Worm (Caenorhabditis elegans) whole organism, midembryonic: Measurements from ENCODE around the gene C25H3.7.
A peak's percentile ranks its signal among the peaks of the same experiment; 100 is the strongest.

Experiments
- T22C8.4 ChIP-seq: fragments of 200-800 bp; sonication (Bioruptor generic); IDR thresholded peaks from 2 replicates; pipeline ENCODE4 v1.3.6; 2022; ENCODE audit warnings: missing genetic modification characterization, missing compliant biosample characterization
- cog-1 ChIP-seq: sonication (generic microtip); optimal IDR thresholded peaks from 2 replicates; lab custom pipeline; 2016; ENCODE audit warnings: missing genetic modification characterization, missing compliant biosample characterization
- flt-1 ChIP-seq: fragments of 200-800 bp; sonication (Bioruptor generic); IDR thresholded peaks from 2 replicates; pipeline ENCODE4 v1.3.6; 2022; ENCODE audit warnings: missing genetic modification characterization, missing compliant biosample characterization
- klf-2 ChIP-seq: fragments of 200-800 bp; sonication (Bioruptor generic); conservative IDR thresholded peaks from 2 replicates; pipeline ENCODE4 v1.3.6; 2022; ENCODE audit warnings: missing genetic modification reagents, missing genetic modification characterization, missing compliant biosample characterization
- med-1 ChIP-seq: sonication (generic microtip); optimal IDR thresholded peaks from 2 replicates; lab custom pipeline; 2017; ENCODE audit warnings: missing genetic modification characterization, mild to moderate bottlenecking, missing compliant biosample characterization, antibody characterized with exemption, missing genetic modification reagents; ENCODE audit not compliant: insufficient read depth
- ref-1 ChIP-seq: fragments of 200-800 bp; sonication (Bioruptor generic); conservative IDR thresholded peaks from 2 replicates; pipeline ENCODE4 v1.3.6; 2022; ENCODE audit warnings: missing genetic modification reagents, missing genetic modification characterization, missing compliant biosample characterization
- tab-1 ChIP-seq: fragments of 200-800 bp; sonication (Bioruptor generic); IDR thresholded peaks from 2 replicates; pipeline ENCODE4 v1.3.6; 2022; ENCODE audit warnings: missing genetic modification characterization, missing compliant biosample characterization
- ztf-23 ChIP-seq: fragments of 200-800 bp; sonication (Bioruptor generic); IDR thresholded peaks from 2 replicates; pipeline ENCODE4 v1.3.6; 2022; ENCODE audit warnings: missing genetic modification reagents, missing genetic modification characterization, missing compliant biosample characterization
- ztf-29 ChIP-seq: fragments of 200-800 bp; sonication (Bioruptor generic); IDR thresholded peaks from 2 replicates; pipeline ENCODE4 v1.3.6; 2022; ENCODE audit warnings: missing genetic modification reagents, missing genetic modification characterization, missing compliant biosample characterization

C25H3.7 gene

DNA sequence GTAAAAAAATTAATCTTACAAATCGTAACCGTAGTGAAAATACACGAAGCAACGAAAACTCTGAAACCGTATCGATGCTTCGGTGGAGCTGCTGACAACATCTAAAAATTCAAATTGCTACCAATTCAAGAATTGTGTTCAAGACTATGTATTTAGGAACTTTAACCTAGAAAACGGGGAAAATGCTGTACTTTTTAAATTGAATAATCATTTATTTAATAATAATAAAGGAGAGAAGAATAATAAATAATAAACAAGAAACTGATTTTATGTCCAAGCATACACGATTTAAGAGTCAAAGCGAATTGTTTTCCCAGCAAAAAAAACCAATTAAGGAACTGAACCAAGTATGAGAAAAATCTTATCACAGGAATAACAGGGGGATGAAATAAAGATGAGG is 850 bp upstream of the C25H3.7 start, which contains the start of gene C25H3.17:
Gene C25H3.17 (minus strand): TSS at position 101 of the 400 bp plus-strand sequence.
- TF ChIP-seq klf-2 (GFP tag; lab: Robert Waterston, UW) (no peak), T22C8.4 (no peak), ztf-29 (no peak), cog-1 (no peak), ztf-23 (GFP tag; lab: Robert Waterston, UW) (no peak), med-1 (GFP tag; lab: Kevin White, UChicago) (no peak), flt-1 (no peak), ref-1 (GFP tag; lab: Robert Waterston, UW) (no peak), tab-1 (GFP tag; lab: Robert Waterston, UW) (no peak)

DNA sequence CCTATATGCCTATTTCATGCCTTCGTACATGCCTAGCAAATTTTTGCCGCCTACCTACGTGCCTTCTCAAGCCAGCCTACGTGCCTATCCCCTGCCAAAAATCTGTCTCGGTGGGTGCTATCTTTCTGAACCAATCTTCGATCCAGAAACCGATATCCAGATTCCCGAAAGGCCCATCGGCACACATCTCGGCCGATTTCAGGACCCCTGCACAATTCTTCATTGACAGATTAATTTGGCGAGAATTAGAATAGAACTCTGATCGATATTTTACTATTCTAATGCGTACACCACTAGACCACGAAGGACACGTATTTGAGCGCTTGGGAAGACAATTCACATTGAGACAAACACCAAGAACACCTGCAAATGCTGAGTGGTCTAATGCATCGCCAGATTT is 1.2 kb downstream of the C25H3.7 start:
- TF ChIP-seq ztf-29, result no peak
- TF ChIP-seq cog-1, result no peak
- TF ChIP-seq ref-1 (GFP tag; lab: Robert Waterston, UW), result no peak
- peak; percentile 74; the same call in 1 of the 2 replicates for TF ChIP-seq flt-1
- TF ChIP-seq T22C8.4, result no peak

DNA sequence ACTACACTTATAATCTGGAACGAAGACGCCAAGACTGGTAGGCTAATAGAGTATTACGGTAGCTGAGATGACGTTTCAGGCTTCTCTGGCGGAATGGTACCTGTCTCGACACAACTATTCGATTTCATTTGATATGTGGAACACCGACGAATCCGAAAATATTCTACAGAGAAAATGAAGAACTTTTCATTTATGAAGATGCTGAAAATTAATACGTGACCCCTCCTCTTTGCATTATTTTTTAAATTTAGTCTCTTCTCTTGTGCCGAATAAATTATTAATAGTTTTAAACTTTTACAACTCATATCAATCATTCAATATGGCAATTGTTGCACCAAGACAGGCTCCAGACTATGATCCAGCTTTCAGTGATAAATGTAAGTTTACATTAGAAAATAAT is 2.7 kb downstream of the C25H3.7 start, which contains the start of gene C25H3.16:
Gene C25H3.16 (plus strand): TSS at position 301 of the 400 bp plus-strand sequence.
- TF ChIP-seq ref-1 (GFP tag; lab: Robert Waterston, UW), result no peak
- no peak for TF ChIP-seq klf-2 (GFP tag; lab: Robert Waterston, UW)
- TF ChIP-seq ztf-29, result no peak
- TF ChIP-seq flt-1, result no peak
- no peak for TF ChIP-seq med-1 (GFP tag; lab: Kevin White, UChicago)
- TF ChIP-seq cog-1, result no peak
- no peak for TF ChIP-seq T22C8.4
- TF ChIP-seq ztf-23 (GFP tag; lab: Robert Waterston, UW), result no peak
- TF ChIP-seq tab-1 (GFP tag; lab: Robert Waterston, UW), result no peak

DNA sequence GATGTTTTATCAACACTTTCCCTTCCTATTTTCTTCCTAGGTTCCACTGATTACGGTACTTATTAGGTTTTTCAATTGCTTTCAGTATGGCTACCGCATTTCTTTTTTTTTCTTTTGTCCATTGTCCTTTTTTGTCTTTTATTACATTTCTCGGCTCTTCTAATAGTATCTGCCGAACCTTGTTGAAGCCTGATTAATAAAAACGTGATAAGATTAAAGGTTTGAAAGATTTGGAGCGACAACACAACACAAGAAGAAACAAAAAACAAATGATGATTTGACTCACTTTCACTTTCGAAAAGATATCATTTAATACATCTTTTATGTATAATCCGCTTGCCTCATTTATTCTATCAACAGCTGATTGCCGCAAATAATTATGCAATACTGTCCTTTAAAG is 3.7 kb downstream of the C25H3.7 start, which contains the start of gene C25H3.15:
Gene C25H3.15 (plus strand): TSS at position 301 of the 400 bp plus-strand sequence.
- TF ChIP-seq klf-2 (GFP tag; lab: Robert Waterston, UW), result no peak

DNA sequence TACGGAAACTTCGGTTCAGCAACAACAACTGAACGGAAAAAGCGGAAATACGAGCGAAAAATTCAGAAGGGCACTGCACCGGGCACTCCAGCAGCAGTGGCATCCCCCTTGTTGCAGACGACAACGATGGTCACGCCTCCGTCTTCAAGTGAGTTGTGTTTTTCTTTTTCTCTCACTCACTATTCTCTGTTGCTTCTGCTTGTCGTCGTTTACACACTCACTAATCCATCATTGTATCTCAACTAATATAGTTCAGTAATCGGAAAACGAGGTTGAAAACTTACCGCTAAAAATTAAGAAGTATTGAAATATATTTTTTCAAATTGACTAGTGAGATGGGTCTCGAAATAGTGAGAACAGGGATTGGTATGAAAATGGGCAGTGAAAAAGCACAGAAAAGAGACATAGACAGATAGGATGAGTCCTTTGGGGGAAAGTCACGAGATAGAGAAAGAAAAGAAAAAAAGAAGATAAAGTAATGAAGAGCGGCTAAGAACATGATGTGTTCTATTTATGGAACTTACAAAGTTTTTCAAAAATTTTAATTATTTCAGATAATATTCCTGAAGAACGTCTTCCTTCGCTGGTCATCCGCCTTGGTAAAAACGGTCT is 5.4 kb downstream of the C25H3.7 start:
- TF ChIP-seq klf-2 (GFP tag; lab: Robert Waterston, UW), result no peak
- no peak for TF ChIP-seq ztf-29
- TF ChIP-seq ztf-23 (GFP tag; lab: Robert Waterston, UW), result no peak
- no peak for TF ChIP-seq T22C8.4
- no peak for TF ChIP-seq ref-1 (GFP tag; lab: Robert Waterston, UW)
- TF ChIP-seq cog-1, result no peak
- no peak for TF ChIP-seq flt-1
- TF ChIP-seq med-1 (GFP tag; lab: Kevin White, UChicago), result no peak
- no peak for TF ChIP-seq tab-1 (GFP tag; lab: Robert Waterston, UW)

DNA sequence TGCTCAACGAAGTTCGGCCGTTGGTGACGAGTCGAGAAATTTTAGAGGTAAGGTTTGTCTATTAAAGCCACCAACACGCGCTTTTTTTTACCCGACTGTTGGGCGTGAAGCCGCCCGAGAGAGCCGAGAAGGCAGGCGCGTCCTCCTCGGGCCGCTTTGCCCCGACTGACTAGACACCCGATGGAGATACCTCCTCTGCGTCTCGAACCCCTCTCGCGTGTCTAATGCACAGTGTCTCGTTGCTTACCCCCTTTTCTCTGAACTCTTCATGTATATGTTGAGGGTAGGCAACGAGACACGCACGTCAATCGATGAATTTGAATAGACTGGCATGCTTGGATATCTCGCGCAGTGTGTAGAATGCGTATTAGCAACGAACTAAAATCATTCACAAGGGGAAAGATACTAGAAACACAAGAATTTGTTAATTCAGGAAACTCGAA is 7.0 kb downstream of the C25H3.7 start:
- TF ChIP-seq flt-1 (peak; percentile 95), klf-2 (GFP tag; lab: Robert Waterston, UW) (peak; percentile 73), T22C8.4 (peak; percentile 86), ztf-29 (peak; percentile 95), med-1 (GFP tag; lab: Kevin White, UChicago) (no peak), ref-1 (GFP tag; lab: Robert Waterston, UW) (peak; percentile 66), cog-1 (peak; percentile 75), ztf-23 (GFP tag; lab: Robert Waterston, UW) (peak; percentile 91), tab-1 (GFP tag; lab: Robert Waterston, UW) (peak; percentile 85)

DNA sequence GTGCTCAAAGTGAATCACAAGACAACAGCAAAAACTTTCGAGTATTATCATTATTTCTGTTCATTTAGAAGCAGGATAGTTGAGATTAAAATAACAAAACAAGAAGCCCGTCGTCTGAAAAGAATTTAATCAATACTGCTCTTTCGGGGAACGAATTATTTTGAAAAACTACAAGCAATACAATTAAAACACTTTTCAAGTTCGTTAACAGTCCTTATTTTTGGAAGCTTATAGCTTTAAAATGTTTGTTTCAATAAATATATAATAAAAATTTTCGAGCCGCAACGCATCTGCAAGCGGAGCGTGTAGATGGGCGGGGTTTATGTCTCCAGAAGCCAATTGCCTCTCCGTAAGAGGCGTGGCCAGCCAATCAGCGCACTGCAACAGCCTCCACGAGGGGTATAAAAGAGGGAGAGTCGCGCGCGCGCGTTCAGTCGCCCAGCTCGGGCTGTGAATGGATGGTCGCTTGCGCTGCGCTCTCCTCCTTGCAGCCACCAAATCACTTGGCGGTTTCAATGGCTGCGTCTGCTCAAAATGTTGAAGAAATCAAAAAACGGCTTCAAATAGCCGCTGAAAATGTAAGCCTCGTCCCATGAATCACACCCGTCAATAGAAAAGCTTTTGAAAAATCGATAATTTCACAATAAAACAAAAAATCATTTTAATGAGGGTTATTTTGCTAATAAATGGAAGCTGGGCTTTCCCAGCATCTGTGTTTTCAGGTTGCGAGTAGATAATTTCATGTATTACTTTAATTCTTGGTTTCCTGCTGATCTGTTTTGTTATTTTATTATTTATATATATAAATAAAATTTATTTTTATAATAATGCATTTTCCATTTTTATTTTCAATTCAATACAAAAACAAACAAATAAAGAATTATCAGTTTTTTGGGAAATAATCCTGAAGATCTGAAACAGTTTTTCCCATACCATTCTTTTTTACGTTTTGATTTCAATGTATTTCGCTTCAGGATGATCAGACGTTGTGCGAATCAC is 7.7 kb downstream of the C25H3.7 start, which contains the start of the genes ift-43 and mdt-26:
Gene ift-43 (minus strand): TSS at position 51 of the 999 bp plus-strand sequence.
Gene mdt-26 (plus strand): TSS at position 446 of the 999 bp plus-strand sequence.
- TF ChIP-seq flt-1 (peak; percentile 86), ref-1 (GFP tag; lab: Robert Waterston, UW) (0 out of 2 replicates have a peak, but pooled peaks have one; percentile 7), ztf-23 (GFP tag; lab: Robert Waterston, UW) (peak; percentile 80), klf-2 (GFP tag; lab: Robert Waterston, UW) (peak; percentile 48; the same call in 1 of the 2 replicates), T22C8.4 (peak; percentile 78), ztf-29 (peak; percentile 61; the same call in 1 of the 2 replicates), tab-1 (GFP tag; lab: Robert Waterston, UW) (peak; percentile 76), med-1 (GFP tag; lab: Kevin White, UChicago) (peak; percentile 56), cog-1 (peak; percentile 18)

DNA sequence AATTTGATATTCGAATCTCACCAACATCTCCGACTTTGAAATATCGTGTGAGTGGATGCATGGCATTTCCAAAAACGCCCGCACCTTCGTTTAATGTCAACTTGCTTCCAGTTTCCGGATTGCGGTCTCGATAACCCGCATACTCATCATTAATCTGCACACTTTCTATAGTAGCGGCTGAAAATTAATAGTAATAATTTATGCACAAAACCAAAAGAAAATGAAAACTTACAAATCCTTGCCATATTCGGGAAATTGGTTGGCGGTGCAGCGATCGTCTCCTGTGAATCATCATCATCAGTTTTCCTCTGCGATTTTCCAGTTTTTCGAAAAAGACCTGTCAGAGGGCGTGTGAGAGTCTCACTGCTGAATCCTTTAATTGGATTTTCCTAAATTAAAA is 8.6 kb downstream of the C25H3.7 start:
- TF ChIP-seq ztf-23 (GFP tag; lab: Robert Waterston, UW) (no peak), flt-1 (no peak), ref-1 (GFP tag; lab: Robert Waterston, UW) (no peak), med-1 (GFP tag; lab: Kevin White, UChicago) (no peak), tab-1 (GFP tag; lab: Robert Waterston, UW) (no peak)

DNA sequence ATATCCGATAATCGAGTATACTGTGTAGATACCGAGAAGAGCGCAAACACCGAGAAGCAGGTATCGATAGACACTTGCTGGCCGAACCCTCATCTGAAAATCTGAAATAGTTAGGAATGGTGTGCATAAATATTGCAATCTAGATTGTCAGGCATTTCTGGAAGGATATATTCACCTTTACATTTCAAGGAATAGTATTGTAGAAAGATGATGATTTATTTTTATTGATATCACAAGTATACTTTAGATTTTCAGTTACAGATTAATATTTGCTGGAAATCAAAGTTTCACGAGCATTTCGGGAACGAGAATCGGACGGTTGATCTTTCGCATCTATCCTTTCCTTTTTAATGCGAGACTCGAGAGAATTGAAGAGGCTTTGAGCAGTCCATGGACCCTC is 9.1 kb downstream of the C25H3.7 start, which contains the start of gene fut-3:
Gene fut-3 (minus strand): TSS at position 101 of the 400 bp plus-strand sequence.
- no peak for TF ChIP-seq ztf-29
- TF ChIP-seq cog-1, result no peak
- TF ChIP-seq ref-1 (GFP tag; lab: Robert Waterston, UW), result no peak
- TF ChIP-seq ztf-23 (GFP tag; lab: Robert Waterston, UW), result no peak
- TF ChIP-seq klf-2 (GFP tag; lab: Robert Waterston, UW), result no peak
- TF ChIP-seq T22C8.4, result no peak
- TF ChIP-seq flt-1, result no peak
- no peak for TF ChIP-seq tab-1 (GFP tag; lab: Robert Waterston, UW)
- TF ChIP-seq med-1 (GFP tag; lab: Kevin White, UChicago), result no peak
